Worm (Caenorhabditis elegans): ENCODE measurements around the gene bath-47.

ce11 chrII:1640496-1640895, 38.9 kb downstream of the bath-47 start, which contains the start of gene srh-72:
- TF ChIP-seq hmbx-1 (tag; optimal IDR thresholded peaks at IDR 0.05): no peak
- no peak for TF ChIP-seq F13C5.2 (tag; optimal IDR thresholded peaks at IDR 0.05)
- TF ChIP-seq ama-1 (optimal IDR thresholded peaks at IDR 0.05): no peak
- TF ChIP-seq ceh-13 (GFP tag; optimal IDR thresholded peaks at IDR 0.05): no peak
- no peak for TF ChIP-seq ets-7 (tag; optimal IDR thresholded peaks at IDR 0.05)
- no peak for TF ChIP-seq hnd-1 (tag; optimal IDR thresholded peaks at IDR 0.05)
- no peak for TF ChIP-seq flt-1 (GFP tag; IDR thresholded peaks at IDR 0.05)
- no peak for TF ChIP-seq hmg-4 (GFP tag; optimal IDR thresholded peaks at IDR 0.05)
- no peak for TF ChIP-seq tra-4 (tag; optimal IDR thresholded peaks at IDR 0.05)
- TF ChIP-seq B0310.2 (tag; optimal IDR thresholded peaks at IDR 0.05): no peak
- no peak for TF ChIP-seq pes-1 (GFP tag; IDR thresholded peaks at IDR 0.05)

Data from whole organism, early embryonic.